Worm (Caenorhabditis elegans): Measurements from ENCODE around the gene nhr-242.

ce11 chrIV:2561358-2561757 is 20.0 kb downstream of the nhr-242 start, which contains the start of gene Y69A2AR.46:
- no peak for TF ChIP-seq ztf-23 (GFP tag; IDR thresholded peaks at IDR 0.05)
- TF ChIP-seq T22C8.4 (GFP tag; IDR thresholded peaks at IDR 0.05) = no peak
- TF ChIP-seq tab-1 (GFP tag; IDR thresholded peaks at IDR 0.05) = no peak
- TF ChIP-seq cog-1 (tag; optimal IDR thresholded peaks at IDR 0.05) = no peak
- TF ChIP-seq flt-1 (GFP tag; IDR thresholded peaks at IDR 0.05) = no peak
